Worm (Caenorhabditis elegans): ENCODE measurements around the gene Y55F3AM.13.
A peak's percentile ranks its signal among the peaks of the same experiment; 100 is the strongest.

The Y55F3AM.13 gene

ce11 chrIV:1056263-1056942 lies at the start of gene Y55F3AM.13, which contains the start of gene mrps-25:
Gene Y55F3AM.13 (minus strand): TSS chrIV:1056313.
Gene mrps-25 (plus strand): TSS chrIV:1056892.
- TF ChIP-seq lsy-2 (tag; optimal IDR thresholded peaks at IDR 0.05) (peak; percentile 8), ceh-43 (GFP tag; optimal IDR thresholded peaks at IDR 0.05) (no peak), cnd-1 (tag; optimal IDR thresholded peaks at IDR 0.05) (no peak), nhr-237 (tag; optimal IDR thresholded peaks at IDR 0.05) (peak; percentile 28), mls-2 (tag; optimal IDR thresholded peaks at IDR 0.05) (no peak), ces-1 (GFP tag; optimal IDR thresholded peaks at IDR 0.05) (peak; percentile 73)

ce11 chrIV:1105104-1105503 lies 49.0 kb upstream of the Y55F3AM.13 start:
- TF ChIP-seq mep-1 (tag; optimal IDR thresholded peaks at IDR 0.05): no peak
- peak; percentile 33 for TF ChIP-seq unc-120 (tag; optimal IDR thresholded peaks at IDR 0.05; ENCODE audit: poor library complexity, severe bottlenecking)
- no peak for TF ChIP-seq nhr-28 (tag; optimal IDR thresholded peaks at IDR 0.05)
- TF ChIP-seq ceh-43 (GFP tag; optimal IDR thresholded peaks at IDR 0.05): no peak
- peak; percentile 95 for TF ChIP-seq hlh-1 (tag; optimal IDR thresholded peaks at IDR 0.05)

ce11 chrIV:1104518-1104917 lies 48.4 kb upstream of the Y55F3AM.13 start, which contains the start of the genes C44B12.9 and C44B12.3:
Gene C44B12.9 (minus strand): TSS chrIV:1104618.
Gene C44B12.3 (plus strand): TSS chrIV:1104766.
- no peak for TF ChIP-seq unc-39 (tag; optimal IDR thresholded peaks at IDR 0.05)
- TF ChIP-seq M03D4.4 (tag; optimal IDR thresholded peaks at IDR 0.05): no peak
- no peak for TF ChIP-seq tbx-8 (GFP tag; optimal IDR thresholded peaks at IDR 0.05)
- TF ChIP-seq elt-3 (tag; optimal IDR thresholded peaks at IDR 0.05): no peak
- no peak for TF ChIP-seq mls-2 (tag; optimal IDR thresholded peaks at IDR 0.05)
- TF ChIP-seq lin-32 (GFP tag; optimal IDR thresholded peaks at IDR 0.05): no peak
- no peak for TF ChIP-seq blmp-1 (tag; optimal IDR thresholded peaks at IDR 0.05)
- no peak for TF ChIP-seq snpc-4 (tag; optimal IDR thresholded peaks at IDR 0.05)
- TF ChIP-seq lin-13 (tag; optimal IDR thresholded peaks at IDR 0.05): no peak
- no peak for TF ChIP-seq ces-1 (GFP tag; optimal IDR thresholded peaks at IDR 0.05)
- no peak for TF ChIP-seq nhr-237 (tag; optimal IDR thresholded peaks at IDR 0.05)
- no peak for TF ChIP-seq pha-4 (tag; optimal IDR thresholded peaks at IDR 0.05)
- no peak for TF ChIP-seq cnd-1 (tag; optimal IDR thresholded peaks at IDR 0.05)
- TF ChIP-seq zip-8 (tag; optimal IDR thresholded peaks at IDR 0.05): no peak

ce11 chrIV:1097153-1097552 lies 41.0 kb upstream of the Y55F3AM.13 start, which contains the start of gene cox-18:
Gene cox-18 (plus strand): TSS chrIV:1097453.
- TF ChIP-seq lsy-2 (tag; optimal IDR thresholded peaks at IDR 0.05): no peak
- no peak for TF ChIP-seq mep-1 (tag; optimal IDR thresholded peaks at IDR 0.05)
- TF ChIP-seq drap-1 (GFP tag; optimal IDR thresholded peaks at IDR 0.05): no peak
- TF ChIP-seq sem-2 (GFP tag; optimal IDR thresholded peaks at IDR 0.05): no peak
- no peak for TF ChIP-seq pha-4 (tag; optimal IDR thresholded peaks at IDR 0.05)
- no peak for TF ChIP-seq mls-2 (tag; optimal IDR thresholded peaks at IDR 0.05)
- no peak for TF ChIP-seq nhr-76 (tag; optimal IDR thresholded peaks at IDR 0.05)
- no peak for TF ChIP-seq nhr-28 (tag; optimal IDR thresholded peaks at IDR 0.05)
- no peak for TF ChIP-seq sptf-1 (tag; optimal IDR thresholded peaks at IDR 0.05)
- TF ChIP-seq nhr-12 (tag; optimal IDR thresholded peaks at IDR 0.05): no peak
- TF ChIP-seq lin-32 (GFP tag; optimal IDR thresholded peaks at IDR 0.05): no peak
- no peak for TF ChIP-seq blmp-1 (tag; optimal IDR thresholded peaks at IDR 0.05)
- TF ChIP-seq unc-62 (GFP tag; optimal IDR thresholded peaks at IDR 0.05): no peak
- TF ChIP-seq snpc-4 (tag; optimal IDR thresholded peaks at IDR 0.05): no peak
- TF ChIP-seq flh-1 (GFP tag; optimal IDR thresholded peaks at IDR 0.05): no peak

- no peak for TF ChIP-seq elt-3 (tag; optimal IDR thresholded peaks at IDR 0.05)
- no peak for TF ChIP-seq ztf-11 (tag; optimal IDR thresholded peaks at IDR 0.05)
- TF ChIP-seq bed-3 (GFP tag; optimal IDR thresholded peaks at IDR 0.05): no peak
- no peak for TF ChIP-seq lin-32 (GFP tag; optimal IDR thresholded peaks at IDR 0.05)
- TF ChIP-seq nhr-76 (tag; optimal IDR thresholded peaks at IDR 0.05): no peak
- no peak for TF ChIP-seq M03D4.4 (tag; optimal IDR thresholded peaks at IDR 0.05)
Observed at ce11 chrIV:1096154-1096553, 40.0 kb upstream of the Y55F3AM.13 start.
